Fruit fly (Drosophila melanogaster) whole organism, adult: ENCODE results near the gene Bap111.

Experiments
- CG11617 ChIP-seq: fragments of 200-800 bp; sonication (Bioruptor generic); optimal IDR thresholded peaks from 2 replicates; lab custom pipeline; 2017; ENCODE audit warnings: mild to moderate bottlenecking, missing biosample characterization, missing genetic modification reagents, missing genetic modification characterization
- CG33017 ChIP-seq: fragments of 200-800 bp; sonication (Bioruptor generic); optimal IDR thresholded peaks from 2 replicates; lab custom pipeline; 2018; ENCODE audit warnings: missing biosample characterization, mild to moderate bottlenecking, missing genetic modification characterization, moderate library complexity
- CG5204 ChIP-seq: fragments of 200-800 bp; sonication (Bioruptor generic); optimal IDR thresholded peaks from 2 replicates; lab custom pipeline; 2016; ENCODE audit warnings: missing biosample characterization, missing genetic modification characterization
- CG7045 ChIP-seq: fragments of 200-800 bp; sonication (Bioruptor generic); optimal IDR thresholded peaks from 2 replicates; lab custom pipeline; 2017; ENCODE audit warnings: missing biosample characterization, mild to moderate bottlenecking, missing genetic modification characterization
- CG7101 ChIP-seq: fragments of 200-800 bp; sonication (Bioruptor generic); optimal IDR thresholded peaks from 2 replicates; lab custom pipeline; 2018; ENCODE audit warnings: missing biosample characterization, mild to moderate bottlenecking, missing genetic modification characterization, moderate library complexity
- Clk ChIP-seq: fragments of 200-800 bp; sonication (Bioruptor generic); optimal IDR thresholded peaks from 2 replicates; lab custom pipeline; 2017; ENCODE audit warnings: missing biosample characterization, missing genetic modification characterization
- Crg-1 ChIP-seq: fragments of 200-800 bp; sonication (Bioruptor generic); optimal IDR thresholded peaks from 2 replicates; lab custom pipeline; 2016; ENCODE audit warnings: missing biosample characterization, missing genetic modification characterization
- Mnt ChIP-seq: fragments of 200-800 bp; sonication (Bioruptor generic); optimal IDR thresholded peaks from 2 replicates; lab custom pipeline; 2016; ENCODE audit warnings: missing biosample characterization, mild to moderate bottlenecking, missing genetic modification characterization
- bab1 ChIP-seq: fragments of 200-800 bp; sonication (Bioruptor generic); optimal IDR thresholded peaks from 3 replicates; lab custom pipeline; 2019; ENCODE audit warnings: missing biosample characterization, mild to moderate bottlenecking, missing genetic modification characterization, moderate library complexity
- cnc ChIP-seq, 2 experiments: fragments of >200 bp; optimal IDR thresholded peaks; 2 replicates each; lab custom pipeline; 2017
- kay ChIP-seq: fragments of 200-800 bp; sonication (Bioruptor generic); peaks from one replicate; lab custom pipeline; 2016; ENCODE audit warnings: missing biosample characterization, missing genetic modification characterization, borderline replicate concordance
- tj ChIP-seq: fragments of 200-800 bp; sonication (Bioruptor generic); optimal IDR thresholded peaks from 3 replicates; lab custom pipeline; 2017; ENCODE audit warnings: missing biosample characterization, mild to moderate bottlenecking, missing genetic modification characterization, moderate library complexity

DNA sequence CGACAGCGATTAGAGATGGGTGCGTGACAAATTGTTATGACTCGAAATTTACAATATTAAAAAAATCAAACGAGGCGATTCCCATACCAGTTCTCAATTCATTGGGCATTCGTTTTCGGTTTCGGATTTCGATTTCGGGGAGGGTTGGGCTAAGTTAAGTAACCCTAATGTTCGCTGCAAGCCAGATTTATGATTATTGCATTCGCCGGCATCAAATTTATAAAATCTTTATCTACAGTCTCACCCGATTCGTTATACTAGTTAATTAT is 21.2 kb upstream of the Bap111 start:
- TF ChIP-seq bab1 (GFP tag; lab: Kevin White, UChicago) (no peak), CG33017 (no peak), tj (GFP tag; lab: Kevin White, UChicago) (no peak), kay (GFP tag; lab: Kevin White, UChicago) (no peak), CG7045 (no peak), Mnt (GFP tag; lab: Kevin White, UChicago) (no peak), Crg-1 (GFP tag; lab: Kevin White, UChicago) (no peak), Clk (GFP tag; lab: Kevin White, UChicago) (no peak), CG11617 (GFP tag; lab: Kevin White, UChicago) (no peak), CG5204 (GFP tag; lab: Kevin White, UChicago) (no peak), cnc (optimal IDR thresholded peaks at IDR 0.05; lab: Kevin White, UChicago) (no peak), CG7101 (tag; lab: Kevin White, UChicago) (no peak)
